Worm (Caenorhabditis elegans) whole organism, L4 larva: Measurements from ENCODE around the gene H39E20.1.
"Not testable (repeated sequence)": the region's sequence is repeated elsewhere in the genome, so short reads cannot be mapped to it uniquely, and the experiment has no call there.

Source experiments
- F10B5.3 ChIP-seq: sonication (generic microtip); optimal IDR thresholded peaks from 2 replicates; lab custom pipeline; 2016; ENCODE audit warnings: mild to moderate bottlenecking, missing genetic modification characterization, missing compliant biosample characterization
- F26F4.8 ChIP-seq: fragments of 200-800 bp; sonication (Bioruptor generic); conservative IDR thresholded peaks from 2 replicates; pipeline ENCODE4 v1.3.6; 2022; ENCODE audit warnings: missing genetic modification characterization, missing compliant biosample characterization
- F37D6.2 ChIP-seq: sonication (generic microtip); optimal IDR thresholded peaks from 2 replicates; lab custom pipeline; 2016; ENCODE audit warnings: mild to moderate bottlenecking, missing genetic modification characterization, missing compliant biosample characterization
- Y48G9A.11 ChIP-seq: fragments of 200-800 bp; sonication (Bioruptor generic); IDR thresholded peaks from 2 replicates; pipeline ENCODE4 v1.3.6; 2022; ENCODE audit warnings: missing genetic modification reagents, missing genetic modification characterization, missing compliant biosample characterization
- Y5F2A.4 ChIP-seq: fragments of 200-800 bp; sonication (Bioruptor generic); optimal IDR thresholded peaks from 2 replicates; lab custom pipeline; 2018; ENCODE audit warnings: mild to moderate bottlenecking, missing genetic modification characterization, missing compliant biosample characterization
- attf-4 ChIP-seq: sonication (generic microtip); optimal IDR thresholded peaks from 3 replicates; lab custom pipeline; 2017; ENCODE audit warnings: missing biosample characterization, missing genetic modification characterization
- ceh-32 ChIP-seq: sonication (generic microtip); optimal IDR thresholded peaks from 2 replicates; lab custom pipeline; 2016; ENCODE audit warnings: mild to moderate bottlenecking, missing genetic modification characterization, missing compliant biosample characterization; ENCODE audit not compliant: poor library complexity
- cey-2 ChIP-seq: sonication (generic microtip); optimal IDR thresholded peaks from 3 replicates; lab custom pipeline; 2017; ENCODE audit warnings: missing genetic modification characterization, mild to moderate bottlenecking, missing compliant biosample characterization, antibody characterized with exemption, borderline replicate concordance; ENCODE audit not compliant: insufficient read depth
- daf-16 ChIP-seq, 3 experiments: sonication (generic microtip); optimal IDR thresholded peaks; 2 replicates each; lab custom pipeline; 2016 to 2017; ENCODE audit warnings: missing genetic modification characterization in 3 of 3, missing genetic modification reagents in 3 of 3, mild to moderate bottlenecking in 2 of 3, missing compliant biosample characterization in 2 of 3, missing biosample characterization in 1 of 3, moderate library complexity in 1 of 3
- dmd-6 ChIP-seq: fragments of 200-800 bp; sonication (Bioruptor generic); IDR thresholded peaks from 2 replicates; pipeline ENCODE4 v1.3.6; 2022; ENCODE audit warnings: missing genetic modification reagents, missing genetic modification characterization, missing compliant biosample characterization
- dmd-9 ChIP-seq: fragments of 200-800 bp; sonication (Bioruptor generic); IDR thresholded peaks from 2 replicates; pipeline ENCODE4 v1.3.6; 2022; ENCODE audit warnings: missing genetic modification reagents, missing genetic modification characterization, missing compliant biosample characterization
- duxl-1 ChIP-seq: sonication (generic microtip); optimal IDR thresholded peaks from 2 replicates; lab custom pipeline; 2016; ENCODE audit warnings: mild to moderate bottlenecking, missing genetic modification characterization, moderate library complexity, missing compliant biosample characterization; ENCODE audit not compliant: poor library complexity
- egl-43 ChIP-seq: fragments of 200-800 bp; sonication (Bioruptor generic); IDR thresholded peaks from 2 replicates; pipeline ENCODE4 v1.3.6; 2022; ENCODE audit warnings: missing genetic modification reagents, missing genetic modification characterization, missing compliant biosample characterization
- fkh-10 ChIP-seq: fragments of 150-350 bp; optimal IDR thresholded peaks from 2 replicates; lab custom pipeline; 2014; ENCODE audit warnings: missing biosample characterization, missing genetic modification reagents, missing genetic modification characterization
- fos-1 ChIP-seq: fragments of 150-350 bp; optimal IDR thresholded peaks from 2 replicates; lab custom pipeline; 2014; ENCODE audit warnings: missing biosample characterization, missing genetic modification characterization
- hif-1 ChIP-seq, 2 experiments: sonication (generic microtip); optimal IDR thresholded peaks; 2 replicates each; lab custom pipeline; 2016 to 2017; ENCODE audit warnings: missing compliant biosample characterization in 2 of 2, missing genetic modification characterization in 2 of 2, missing genetic modification reagents in 2 of 2, missing genotype in 2 of 2, mild to moderate bottlenecking in 1 of 2
- hlh-11 ChIP-seq: fragments of 200-800 bp; sonication (Bioruptor generic); optimal IDR thresholded peaks from 2 replicates; lab custom pipeline; 2018; ENCODE audit warnings: mild to moderate bottlenecking, missing genetic modification characterization, missing compliant biosample characterization
- hlh-30 ChIP-seq: sonication (generic microtip); optimal IDR thresholded peaks from 2 replicates; lab custom pipeline; 2017; ENCODE audit warnings: antibody characterized with exemption, mild to moderate bottlenecking, missing genetic modification characterization, missing compliant biosample characterization; ENCODE audit not compliant: insufficient read depth
- hmg-1.1 ChIP-seq: fragments of 200-800 bp; sonication (Bioruptor generic); IDR thresholded peaks from 2 replicates; pipeline ENCODE4 v1.3.6; 2022; ENCODE audit warnings: missing genetic modification reagents, missing genetic modification characterization, missing compliant biosample characterization
- lin-38 ChIP-seq: fragments of 200-800 bp; sonication (Bioruptor generic); IDR thresholded peaks from 2 replicates; pipeline ENCODE4 v1.3.6; 2022; ENCODE audit warnings: missing genetic modification reagents, missing genetic modification characterization, missing compliant biosample characterization
- lsy-2 ChIP-seq, 2 experiments: fragments of 150-350 bp in 1 of 2; sonication (generic microtip) in 1 of 2; optimal IDR thresholded peaks; 2 replicates each; lab custom pipeline; 2014 to 2017; ENCODE audit warnings: missing biosample characterization in 2 of 2, missing genetic modification characterization in 2 of 2
- mep-1 ChIP-seq: fragments of 150-350 bp; sonication (generic microtip); optimal IDR thresholded peaks from 3 replicates; lab custom pipeline; 2014; ENCODE audit warnings: missing biosample characterization, missing genetic modification characterization
- mes-2 ChIP-seq: sonication (generic microtip); optimal IDR thresholded peaks from 2 replicates; lab custom pipeline; 2016; ENCODE audit warnings: missing genotype, mild to moderate bottlenecking, missing genetic modification characterization, missing compliant biosample characterization; ENCODE audit not compliant: poor library complexity, severe bottlenecking
- mxl-2 ChIP-seq: fragments of 200-800 bp; sonication (Bioruptor generic); conservative IDR thresholded peaks from 2 replicates; pipeline ENCODE4 v1.3.6; 2022; ENCODE audit warnings: missing genetic modification reagents, missing genetic modification characterization, missing compliant biosample characterization
- mxl-3 ChIP-seq: fragments of 200-800 bp; sonication (Bioruptor generic); optimal IDR thresholded peaks from 2 replicates; lab custom pipeline; 2018; ENCODE audit warnings: mild to moderate bottlenecking, missing genetic modification characterization, missing compliant biosample characterization
- nhr-111 ChIP-seq: fragments of 200-800 bp; sonication (Bioruptor generic); optimal IDR thresholded peaks from 2 replicates; lab custom pipeline; 2018; ENCODE audit warnings: mild to moderate bottlenecking, missing genetic modification characterization, missing compliant biosample characterization
- nhr-28 ChIP-seq: fragments of 150-350 bp; optimal IDR thresholded peaks from 2 replicates; lab custom pipeline; 2014; ENCODE audit warnings: missing biosample characterization, missing genetic modification characterization
- nhr-41 ChIP-seq: fragments of 200-800 bp; sonication (Bioruptor generic); IDR thresholded peaks from 2 replicates; pipeline ENCODE4 v1.3.6; 2022; ENCODE audit warnings: missing genetic modification reagents, missing genetic modification characterization, missing compliant biosample characterization
- nhr-76 ChIP-seq: fragments of 150-350 bp; optimal IDR thresholded peaks from 2 replicates; lab custom pipeline; 2014; ENCODE audit warnings: missing biosample characterization, missing genetic modification characterization
- saeg-2 ChIP-seq: fragments of 200-800 bp; sonication (Bioruptor generic); IDR thresholded peaks from 2 replicates; pipeline ENCODE4 v1.3.6; 2022; ENCODE audit warnings: missing genetic modification reagents, missing genetic modification characterization, missing compliant biosample characterization
- snpc-1.2 ChIP-seq: fragments of 200-800 bp; sonication (Bioruptor generic); IDR thresholded peaks from 2 replicates; pipeline ENCODE4 v1.3.6; 2022; ENCODE audit warnings: missing genetic modification reagents, missing genetic modification characterization, missing compliant biosample characterization
- tra-1 ChIP-seq: fragments of 200-800 bp; sonication (Bioruptor generic); IDR thresholded peaks from 2 replicates; pipeline ENCODE4 v1.3.6; 2022; ENCODE audit warnings: missing genetic modification reagents, missing genetic modification characterization, missing compliant biosample characterization
- unc-62 ChIP-seq, 3 experiments: fragments of 150-350 bp in 1 of 3; sonication (generic microtip); optimal IDR thresholded peaks in 2 of 3; peaks in 1 of 3; 1 replicate in 1 of 3; 2 replicates in 2 of 3; lab custom pipeline; 2014 to 2017; ENCODE audit warnings: missing biosample characterization in 3 of 3, missing genetic modification characterization in 3 of 3, missing genetic modification reagents in 3 of 3, missing genotype in 1 of 3
- zag-1 ChIP-seq: fragments of 150-350 bp; optimal IDR thresholded peaks from 2 replicates; lab custom pipeline; 2014; ENCODE audit warnings: missing biosample characterization, missing genetic modification characterization
- ztf-11 ChIP-seq: fragments of 150-350 bp; optimal IDR thresholded peaks from 2 replicates; lab custom pipeline; 2014; ENCODE audit warnings: missing biosample characterization, missing genetic modification characterization

H39E20.1 gene

ce11 chrX:1437097-1437496 is 39.7 kb upstream of the H39E20.1 start:
- TF ChIP-seq egl-43 (GFP tag; lab: Robert Waterston, UW) = 0 out of 2 replicates have a peak, but pooled peaks have one; percentile 54
- peak; percentile 32; the same call in 1 of the 2 replicates for TF ChIP-seq hmg-1.1 (GFP tag; lab: Robert Waterston, UW)
- peak; percentile 32 for TF ChIP-seq F37D6.2 (tag; lab: Kevin White, UChicago)
- TF ChIP-seq mes-2 (tag; lab: Kevin White, UChicago) = peak; percentile 46
- no peak for TF ChIP-seq hif-1 (tag; optimal IDR thresholded peaks at IDR 0.05; lab: Kevin White, UChicago)
- TF ChIP-seq mep-1 = peak; percentile 3
- TF ChIP-seq lsy-2 (tag; optimal IDR thresholded peaks at IDR 0.05; lab: Kevin White, UChicago) = peak in 1 of 2 experiments; percentile 14
- TF ChIP-seq unc-62 (GFP tag; optimal IDR thresholded peaks at IDR 0.05 in 1 of 2; lab: Kevin White, UChicago) = peak in 1 of 2 experiments; percentile 56
- no peak for TF ChIP-seq unc-62 (tag; optimal IDR thresholded peaks at IDR 0.05; lab: Kevin White, UChicago)
- peak; percentile 40 for TF ChIP-seq fkh-10 (GFP tag; lab: Kevin White, UChicago)
- TF ChIP-seq dmd-9 (GFP tag; lab: Robert Waterston, UW) = no peak

ce11 chrX:1430707-1431106 is 33.3 kb upstream of the H39E20.1 start, which contains the start of gene F19G12.1:
F19G12.1 (plus strand) TSS chrX:1431007.
- TF ChIP-seq F26F4.8 (GFP tag; lab: Robert Waterston, UW); fos-1 (tag; lab: Kevin White, UChicago); nhr-111 (GFP tag; lab: Kevin White, UChicago): not testable (repeated sequence)

DNA sequence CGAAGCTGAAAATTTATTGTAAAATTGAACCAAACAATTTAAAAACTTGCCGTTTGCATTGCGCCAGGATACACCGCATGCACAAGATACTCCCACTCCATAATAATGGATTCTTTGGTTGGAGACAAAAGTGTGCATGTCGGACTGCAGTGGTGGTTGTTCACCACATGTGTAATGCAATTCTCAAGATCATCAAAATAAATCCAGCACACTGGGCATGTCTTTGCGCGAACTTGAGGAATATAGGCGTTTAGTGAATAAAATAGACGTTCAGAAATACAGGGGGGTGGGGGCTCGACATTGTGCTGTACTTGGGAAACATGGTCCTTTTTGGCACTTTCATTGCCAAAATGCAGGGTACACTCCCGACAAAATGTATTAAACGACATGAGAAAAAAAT is 29.0 kb upstream of the H39E20.1 start, which contains the start of gene F19G12.11:
Gene F19G12.11, minus strand, starts transcription at position 101 of the 400 bp plus-strand sequence.
- TF ChIP-seq duxl-1 (no peak), fos-1 (tag; lab: Kevin White, UChicago) (no peak), attf-4 (no peak), F10B5.3 (tag; lab: Kevin White, UChicago) (no peak), mxl-2 (GFP tag; lab: Robert Waterston, UW) (no peak), saeg-2 (no peak), Y5F2A.4 (GFP tag; lab: Kevin White, UChicago) (no peak), hlh-11 (tag; lab: Kevin White, UChicago) (no peak), hmg-1.1 (GFP tag; lab: Robert Waterston, UW) (no peak), tra-1 (GFP tag; lab: Robert Waterston, UW) (no peak), nhr-41 (no peak), nhr-76 (tag; lab: Kevin White, UChicago) (no peak), zag-1 (no peak), Y48G9A.11 (no peak), mep-1 (no peak), ceh-32 (tag; lab: Kevin White, UChicago) (no peak), cey-2 (tag; lab: Kevin White, UChicago) (no peak)

DNA sequence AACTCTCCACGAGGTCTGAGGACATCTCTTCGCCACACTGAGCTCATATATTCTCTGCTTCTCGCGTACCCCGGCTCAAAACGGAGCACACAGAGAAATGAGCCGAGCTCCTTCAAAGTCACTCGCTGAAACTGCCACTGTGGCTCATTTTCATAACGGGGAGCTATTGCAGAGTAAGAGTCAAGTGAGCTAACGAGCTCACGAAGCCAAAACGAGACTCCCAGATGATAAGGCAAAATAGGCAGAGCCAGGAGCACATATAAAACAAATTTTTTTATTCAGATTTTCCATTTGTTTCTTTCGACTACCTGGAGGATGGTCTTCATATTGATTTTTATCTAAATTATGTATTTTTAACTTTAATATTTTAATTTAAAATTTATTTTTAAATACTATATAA is 27.1 kb upstream of the H39E20.1 start, which contains the start of gene F19G12.3:
Gene F19G12.3, plus strand, starts transcription at position 301 of the 400 bp plus-strand sequence.
- TF ChIP-seq nhr-28 (tag; lab: Kevin White, UChicago) (no peak), unc-62 (GFP tag; optimal IDR thresholded peaks at IDR 0.05 in 1 of 2; lab: Kevin White, UChicago) (peak in 1 of 2 experiments; percentile 87), unc-62 (tag; optimal IDR thresholded peaks at IDR 0.05; lab: Kevin White, UChicago) (no peak), snpc-1.2 (GFP tag; lab: Robert Waterston, UW) (no peak), ztf-11 (tag; lab: Kevin White, UChicago) (no peak)

- TF ChIP-seq hlh-11 (tag; lab: Kevin White, UChicago) (peak; percentile 30), dmd-6 (peak; percentile 50), nhr-28 (tag; lab: Kevin White, UChicago) (peak; percentile 21), hlh-30 (tag; lab: Kevin White, UChicago) (peak; percentile 32), lin-38 (peak; percentile 27; the same call in 1 of the 2 replicates), hmg-1.1 (GFP tag; lab: Robert Waterston, UW) (0 out of 2 replicates have a peak, but pooled peaks have one; percentile 19), daf-16 (tag; optimal IDR thresholded peaks at IDR 0.05; lab: Kevin White, UChicago) (peak; percentile 17), mxl-3 (GFP tag; lab: Kevin White, UChicago) (peak; percentile 49), tra-1 (GFP tag; lab: Robert Waterston, UW) (0 out of 2 replicates have a peak, but pooled peaks have one; percentile 50)
- TF ChIP-seq daf-16 (GFP tag; optimal IDR thresholded peaks at IDR 0.05; lab: Kevin White, UChicago) = not testable (repeated sequence)
Measured at ce11 chrX:1422221-1422620, 24.8 kb upstream of the H39E20.1 start.
